Fruit fly (Drosophila melanogaster): Measurements from ENCODE around the gene TFAM.
A peak's percentile ranks its signal among the peaks of the same experiment; 100 is the strongest.

The TFAM gene

DNA sequence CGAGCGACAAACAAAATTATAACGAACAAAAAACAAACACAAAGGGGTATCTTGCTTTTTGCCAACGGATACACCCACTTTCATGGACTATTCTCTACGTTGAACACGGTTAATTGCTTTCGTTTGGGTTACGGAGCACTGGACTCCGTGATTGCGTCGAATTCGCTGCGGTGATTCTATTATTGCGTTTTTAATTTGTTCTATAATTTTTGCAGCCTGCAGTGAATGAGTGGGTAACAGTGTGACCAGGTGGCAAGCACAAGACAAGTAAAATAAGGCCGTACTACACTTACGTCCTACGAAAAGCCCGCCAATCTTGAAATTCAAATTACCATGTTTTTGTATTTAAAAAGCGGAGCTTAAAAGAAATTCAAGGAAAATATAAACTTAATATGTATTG lies 8.8 kb upstream of the TFAM start, which contains the start of gene CG16953:
CG16953 (minus strand) TSS at position 268 of the 400 bp plus-strand sequence.
- TF ChIP-seq CG13204 (GFP tag; optimal IDR thresholded peaks at IDR 0.05) (no peak), gl (tag; optimal IDR thresholded peaks at IDR 0.05) (no peak), EcR (GFP tag; optimal IDR thresholded peaks at IDR 0.05) (peak; percentile 5)

dm6 chr3R:20581376-20581775 lies 4.6 kb upstream of the TFAM start, which contains the start of gene CG34008:
Gene CG34008, minus strand, starts transcription at chr3R:20581522.
- TF ChIP-seq CG8301 (tag; optimal IDR thresholded peaks at IDR 0.05) (no peak), EcR (GFP tag; optimal IDR thresholded peaks at IDR 0.05) (no peak), Ets98B (GFP tag; IDR thresholded peaks at IDR 0.05) (no peak), fd96Ca (GFP tag; IDR thresholded peaks at IDR 0.05) (no peak), CG4496 (GFP tag; IDR thresholded peaks at IDR 0.05) (no peak), D1 (tag; optimal IDR thresholded peaks at IDR 0.05) (no peak), CG8159 (tag; optimal IDR thresholded peaks at IDR 0.05) (no peak), Pif1B (GFP tag; optimal IDR thresholded peaks at IDR 0.05) (no peak), Pif1A (GFP tag; optimal IDR thresholded peaks at IDR 0.05) (no peak)

DNA sequence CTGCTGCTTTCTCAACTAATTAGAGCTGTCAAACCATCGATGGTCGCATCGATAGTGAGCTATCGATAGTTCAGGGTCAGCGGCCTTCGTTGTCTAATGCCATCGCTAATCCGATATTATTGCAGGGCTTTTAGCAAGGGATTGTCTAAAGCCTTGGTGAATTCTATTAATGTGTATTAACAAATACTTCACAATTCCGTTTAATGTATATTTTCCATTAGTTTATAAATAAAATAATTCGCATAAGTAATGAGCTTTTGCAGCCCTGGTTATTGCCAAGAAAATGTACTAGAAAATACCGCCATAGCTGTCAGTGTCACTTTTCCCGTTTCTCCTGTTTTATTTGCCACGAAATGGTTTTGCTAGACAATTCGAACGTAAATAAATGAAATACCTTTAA lies 3.0 kb upstream of the TFAM start, which contains the start of the genes EloB and Srp14:
EloB (minus strand) TSS at position 35 of the 400 bp plus-strand sequence.
Srp14 (plus strand) TSS at position 300 of the 400 bp plus-strand sequence.
- peak; percentile 70 for TF ChIP-seq CG17806 (tag; optimal IDR thresholded peaks at IDR 0.05)
- TF ChIP-seq rn (GFP tag; IDR thresholded peaks at IDR 0.05), result no peak
- TF ChIP-seq CG9948 (tag; optimal IDR thresholded peaks at IDR 0.05), result peak; percentile 65
- peak; percentile 57; the same call in 1 of the 2 replicates for TF ChIP-seq CG12605 (GFP tag; IDR thresholded peaks at IDR 0.05)
- no peak for TF ChIP-seq CG13204 (GFP tag; optimal IDR thresholded peaks at IDR 0.05)
- TF ChIP-seq Pif1A (GFP tag; optimal IDR thresholded peaks at IDR 0.05), result no peak
- peak; percentile 66 for TF ChIP-seq CG32121 (GFP tag; IDR thresholded peaks at IDR 0.05)
- TF ChIP-seq fd96Ca (GFP tag; IDR thresholded peaks at IDR 0.05), result peak; percentile 81
- TF ChIP-seq Pif1B (GFP tag; optimal IDR thresholded peaks at IDR 0.05), result no peak
- peak; percentile 66 for TF ChIP-seq Snoo (tag; optimal IDR thresholded peaks at IDR 0.05)
- TF ChIP-seq EcR (GFP tag; optimal IDR thresholded peaks at IDR 0.05), result peak; percentile 98
- TF ChIP-seq gl (tag; optimal IDR thresholded peaks at IDR 0.05), result peak; percentile 33
- peak; percentile 55 for TF ChIP-seq CG34367 (tag; optimal IDR thresholded peaks at IDR 0.05)
- TF ChIP-seq CG4496 (GFP tag; IDR thresholded peaks at IDR 0.05), result peak; percentile 77
- TF ChIP-seq Ets98B (GFP tag; IDR thresholded peaks at IDR 0.05), result peak; percentile 78
- TF ChIP-seq CG8301 (tag; optimal IDR thresholded peaks at IDR 0.05), result peak; percentile 64
- TF ChIP-seq CG8159 (tag; optimal IDR thresholded peaks at IDR 0.05), result no peak
- TF ChIP-seq CG14655 (GFP tag; optimal IDR thresholded peaks at IDR 0.05), result no peak
- no peak for TF ChIP-seq CG10348 (GFP tag; IDR thresholded peaks at IDR 0.05)
- peak; percentile 78 for TF ChIP-seq CG15710 (tag; optimal IDR thresholded peaks at IDR 0.05)
- TF ChIP-seq D1 (tag; optimal IDR thresholded peaks at IDR 0.05), result no peak

DNA sequence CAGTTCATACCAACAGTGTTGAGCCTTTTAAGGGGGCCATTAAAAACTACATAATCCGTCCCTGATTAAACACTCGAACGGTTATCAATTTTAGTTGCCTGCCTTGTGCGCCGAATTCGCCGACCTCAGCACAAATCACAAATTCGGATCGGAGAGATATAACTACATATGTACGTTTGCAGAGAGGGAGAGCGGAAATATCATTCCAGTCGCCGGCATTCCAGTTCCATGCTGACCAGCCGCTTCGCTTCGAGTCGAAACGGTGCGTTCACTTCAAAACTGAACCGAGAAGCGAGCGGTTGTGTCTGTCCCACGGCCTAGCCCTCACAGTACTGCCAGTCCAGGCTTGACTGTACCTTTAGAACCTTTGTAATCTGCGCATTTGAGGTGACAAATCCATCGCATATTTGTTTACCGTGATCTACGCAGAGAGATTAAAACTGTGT lies 2.3 kb downstream of the TFAM start:
- TF ChIP-seq CG12605 (GFP tag; IDR thresholded peaks at IDR 0.05) (no peak), CG17806 (tag; optimal IDR thresholded peaks at IDR 0.05) (no peak), CG4496 (GFP tag; IDR thresholded peaks at IDR 0.05) (no peak), rn (GFP tag; IDR thresholded peaks at IDR 0.05) (no peak), D1 (tag; optimal IDR thresholded peaks at IDR 0.05) (no peak), Snoo (tag; optimal IDR thresholded peaks at IDR 0.05) (no peak), CG34367 (tag; optimal IDR thresholded peaks at IDR 0.05) (no peak), CG15710 (tag; optimal IDR thresholded peaks at IDR 0.05) (no peak), CG13204 (GFP tag; optimal IDR thresholded peaks at IDR 0.05) (no peak), Pif1B (GFP tag; optimal IDR thresholded peaks at IDR 0.05) (no peak), CG14655 (GFP tag; optimal IDR thresholded peaks at IDR 0.05) (no peak), Pif1A (GFP tag; optimal IDR thresholded peaks at IDR 0.05) (no peak), CG8159 (tag; optimal IDR thresholded peaks at IDR 0.05) (no peak), CG9948 (tag; optimal IDR thresholded peaks at IDR 0.05) (no peak), CG32121 (GFP tag; IDR thresholded peaks at IDR 0.05) (no peak)

- TF ChIP-seq rn (GFP tag; IDR thresholded peaks at IDR 0.05), result no peak
- no peak for TF ChIP-seq CG12605 (GFP tag; IDR thresholded peaks at IDR 0.05)
These were observed 3.5 kb downstream of the TFAM start for dm6 chr3R:20573326-20573725.

DNA sequence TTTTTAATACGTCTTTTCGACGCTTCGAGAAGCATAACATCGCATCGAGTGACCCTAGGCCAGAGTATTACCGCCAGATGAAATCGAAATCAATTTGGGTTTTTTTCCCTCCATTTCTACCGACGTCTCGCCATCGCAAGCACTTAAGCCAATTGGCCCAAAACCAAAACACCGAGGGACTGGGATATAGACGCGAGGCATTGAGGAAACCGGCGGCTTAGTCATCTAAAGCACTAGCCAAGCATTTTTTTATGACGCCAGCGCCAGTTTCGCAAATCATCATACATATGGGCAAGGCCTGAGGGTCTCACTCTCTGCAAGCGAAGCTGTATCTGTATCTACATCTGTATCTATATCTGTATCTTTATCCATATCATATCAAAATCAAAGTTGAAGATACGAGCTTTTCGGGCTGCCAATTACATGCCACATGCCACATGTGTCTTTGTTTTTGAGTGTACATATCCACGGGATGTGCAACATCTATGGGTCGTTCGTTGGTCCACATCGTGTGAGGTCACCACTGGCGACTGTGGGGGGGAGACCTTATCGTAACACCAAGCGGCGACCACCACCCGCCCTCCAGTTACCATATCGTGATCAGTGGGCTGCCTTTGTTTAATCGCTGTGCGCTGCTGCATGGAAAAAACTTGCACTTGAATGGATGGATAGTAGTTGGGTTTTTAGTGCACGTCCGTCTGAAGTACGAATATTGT lies 9.1 kb downstream of the TFAM start:
- no peak for TF ChIP-seq CG10348 (GFP tag; IDR thresholded peaks at IDR 0.05)
- no peak for TF ChIP-seq CG14655 (GFP tag; optimal IDR thresholded peaks at IDR 0.05)
- TF ChIP-seq CG4496 (GFP tag; IDR thresholded peaks at IDR 0.05), result 0 out of 3 replicates have a peak, but pooled peaks have one; percentile 7
- peak; percentile 39 for TF ChIP-seq EcR (GFP tag; optimal IDR thresholded peaks at IDR 0.05)
- TF ChIP-seq fd96Ca (GFP tag; IDR thresholded peaks at IDR 0.05), result no peak
- no peak for TF ChIP-seq CG34367 (tag; optimal IDR thresholded peaks at IDR 0.05)
- TF ChIP-seq CG13204 (GFP tag; optimal IDR thresholded peaks at IDR 0.05), result no peak
- TF ChIP-seq CG9948 (tag; optimal IDR thresholded peaks at IDR 0.05), result no peak
- no peak for TF ChIP-seq Snoo (tag; optimal IDR thresholded peaks at IDR 0.05)
- TF ChIP-seq CG15710 (tag; optimal IDR thresholded peaks at IDR 0.05), result no peak
- no peak for TF ChIP-seq rn (GFP tag; IDR thresholded peaks at IDR 0.05)
- TF ChIP-seq CG32121 (GFP tag; IDR thresholded peaks at IDR 0.05), result no peak
- no peak for TF ChIP-seq gl (tag; optimal IDR thresholded peaks at IDR 0.05)
- no peak for TF ChIP-seq D1 (tag; optimal IDR thresholded peaks at IDR 0.05)
